Worm (Caenorhabditis elegans) whole organism, L4 larva: ENCODE results near the gene bbln-1.

Experiments used
- R02D3.7 ChIP-seq: fragments of 150-350 bp; sonication (generic microtip); optimal IDR thresholded peaks from 3 replicates; lab custom pipeline; 2014; ENCODE audit warnings: missing biosample characterization, missing genetic modification characterization
- duxl-1 ChIP-seq: sonication (generic microtip); optimal IDR thresholded peaks from 2 replicates; lab custom pipeline; 2016; ENCODE audit warnings: mild to moderate bottlenecking, missing genetic modification characterization, moderate library complexity, missing compliant biosample characterization; ENCODE audit not compliant: poor library complexity
- egl-27 ChIP-seq: sonication (generic microtip); optimal IDR thresholded peaks from 3 replicates; lab custom pipeline; 2017; ENCODE audit warnings: missing biosample characterization, missing genetic modification reagents, missing genetic modification characterization
- lim-7 ChIP-seq: fragments of 200-800 bp; sonication (Bioruptor generic); IDR thresholded peaks from 2 replicates; pipeline ENCODE4 v1.3.6; 2022; ENCODE audit warnings: missing genetic modification characterization, missing compliant biosample characterization
- lin-39 ChIP-seq: fragments of 150-350 bp; optimal IDR thresholded peaks from 2 replicates; lab custom pipeline; 2014; ENCODE audit warnings: missing biosample characterization, missing genetic modification reagents, missing genetic modification characterization
- nhr-25 ChIP-seq: sonication (generic microtip); optimal IDR thresholded peaks from 2 replicates; lab custom pipeline; 2017; ENCODE audit warnings: missing genetic modification characterization, mild to moderate bottlenecking, missing compliant biosample characterization, antibody characterized with exemption, moderate library complexity, borderline replicate concordance; ENCODE audit not compliant: insufficient read depth
- spr-1 ChIP-seq: sonication (generic microtip); optimal IDR thresholded peaks from 2 replicates; lab custom pipeline; 2016; ENCODE audit warnings: mild to moderate bottlenecking, missing genetic modification characterization, missing compliant biosample characterization

- TF ChIP-seq spr-1 (tag; lab: Kevin White, UChicago): no peak
- no peak for TF ChIP-seq duxl-1 (tag; lab: Kevin White, UChicago)
- TF ChIP-seq nhr-25 (tag; lab: Kevin White, UChicago): no peak
- TF ChIP-seq egl-27 (tag; lab: Kevin White, UChicago): no peak
- no peak for TF ChIP-seq R02D3.7 (tag; lab: Kevin White, UChicago)
- TF ChIP-seq lim-7: no peak
- no peak for TF ChIP-seq lin-39
Measured at ce11 chrX:3141704-3142103, 10.6 kb downstream of the bbln-1 start.
